Worm (Caenorhabditis elegans) whole organism, young adult: ENCODE results near the gene M03B6.3.

ENCODE experiments used
- F57A8.1 ChIP-seq: fragments of 200-800 bp; sonication (Bioruptor generic); optimal IDR thresholded peaks from 2 replicates; lab custom pipeline; 2018; ENCODE audit warnings: mild to moderate bottlenecking, missing genetic modification characterization, moderate library complexity, missing compliant biosample characterization
- Y56A3A.18 ChIP-seq: fragments of 200-800 bp; sonication (Bioruptor generic); IDR thresholded peaks from 2 replicates; pipeline ENCODE4 v1.3.6; 2022; ENCODE audit warnings: missing genetic modification reagents, missing genetic modification characterization, missing compliant biosample characterization
- ama-1 ChIP-seq, 3 experiments: fragments of 150-350 bp in 1 of 3; sonication (generic microtip) in 2 of 3; optimal IDR thresholded peaks; 2 replicates each; lab custom pipeline; 2014 to 2018; ENCODE audit warnings: missing biosample characterization in 2 of 3, missing genetic modification characterization in 2 of 3, missing genetic modification reagents in 2 of 3
- efl-1 ChIP-seq: fragments of 150-350 bp; optimal IDR thresholded peaks from 2 replicates; lab custom pipeline; 2014; ENCODE audit warnings: missing biosample characterization, missing genetic modification reagents, missing genetic modification characterization
- ekl-4 ChIP-seq: fragments of 200-800 bp; sonication (Bioruptor generic); IDR thresholded peaks from 2 replicates; pipeline ENCODE4 v1.3.6; 2022; ENCODE audit warnings: missing genetic modification reagents, missing genetic modification characterization, missing compliant biosample characterization
- ets-4 ChIP-seq: fragments of 200-800 bp; sonication (Bioruptor generic); optimal IDR thresholded peaks from 2 replicates; lab custom pipeline; 2018; ENCODE audit warnings: mild to moderate bottlenecking, missing genetic modification characterization, missing compliant biosample characterization
- gei-17 ChIP-seq: fragments of 200-800 bp; sonication (Bioruptor generic); optimal IDR thresholded peaks from 2 replicates; lab custom pipeline; 2018; ENCODE audit warnings: mild to moderate bottlenecking, missing genetic modification characterization, missing compliant biosample characterization
- lin-40 ChIP-seq: sonication (generic microtip); optimal IDR thresholded peaks from 2 replicates; lab custom pipeline; 2016; ENCODE audit warnings: missing genetic modification characterization, mild to moderate bottlenecking, missing compliant biosample characterization, missing genotype, missing genetic modification reagents
- lsl-1 ChIP-seq: fragments of 200-800 bp; sonication (Bioruptor generic); optimal IDR thresholded peaks from 2 replicates; lab custom pipeline; 2018; ENCODE audit warnings: mild to moderate bottlenecking, missing genetic modification characterization, moderate library complexity, missing compliant biosample characterization
- mxl-1 ChIP-seq: sonication (generic microtip); optimal IDR thresholded peaks from 2 replicates; lab custom pipeline; 2016; ENCODE audit warnings: missing genetic modification characterization, missing compliant biosample characterization
- nfya-1 ChIP-seq: sonication (generic microtip); optimal IDR thresholded peaks from 2 replicates; lab custom pipeline; 2017; ENCODE audit warnings: antibody characterized with exemption, missing compliant biosample characterization, missing genetic modification characterization, borderline replicate concordance; ENCODE audit not compliant: insufficient read depth
- xnd-1 ChIP-seq: sonication (generic microtip); optimal IDR thresholded peaks from 2 replicates; lab custom pipeline; 2016; ENCODE audit warnings: missing genotype, missing genetic modification reagents, missing genetic modification characterization, missing compliant biosample characterization

DNA sequence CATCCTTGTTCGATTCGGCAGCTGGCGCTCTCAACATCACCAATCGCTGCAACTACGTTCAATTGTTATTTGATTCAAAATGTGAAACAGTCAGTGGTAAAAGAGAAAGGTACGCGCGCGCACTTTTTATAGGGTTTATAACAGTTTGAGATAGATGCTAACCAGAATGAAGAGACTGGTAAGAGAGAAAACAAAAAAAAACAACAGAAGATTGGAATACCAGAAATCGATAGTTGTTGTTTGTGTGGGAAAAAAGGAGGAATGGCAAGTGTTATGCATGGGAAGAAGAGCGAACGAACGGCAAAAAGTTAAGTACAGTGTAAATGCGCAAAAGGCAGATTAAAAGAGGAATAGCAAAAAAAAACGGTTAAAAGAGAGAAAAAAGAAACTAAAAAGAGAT, 45.8 kb upstream of the M03B6.3 start, which contains the start of gene Y26E6A.3:
- TF ChIP-seq mxl-1 (tag; lab: Kevin White, UChicago) (no peak), gei-17 (GFP tag; lab: Kevin White, UChicago) (no peak), nfya-1 (tag; lab: Kevin White, UChicago) (no peak), efl-1 (no peak), Y56A3A.18 (GFP tag; lab: Robert Waterston, UW) (no peak), lin-40 (no peak), ama-1 (optimal IDR thresholded peaks at IDR 0.05; lab: Kevin White, UChicago) (no peak), ama-1 (GFP tag; optimal IDR thresholded peaks at IDR 0.05; lab: Kevin White, UChicago) (no peak), ets-4 (GFP tag; lab: Kevin White, UChicago) (no peak), xnd-1 (tag; lab: Kevin White, UChicago) (no peak), F57A8.1 (GFP tag; lab: Kevin White, UChicago) (no peak), ekl-4 (GFP tag; lab: Robert Waterston, UW) (no peak), lsl-1 (GFP tag; lab: Kevin White, UChicago) (no peak)
